Fruit fly (Drosophila melanogaster): Measurements from ENCODE around the gene Gr93b.
A peak's percentile ranks its signal among the peaks of the same experiment; 100 is the strongest.

Gr93b gene

DNA sequence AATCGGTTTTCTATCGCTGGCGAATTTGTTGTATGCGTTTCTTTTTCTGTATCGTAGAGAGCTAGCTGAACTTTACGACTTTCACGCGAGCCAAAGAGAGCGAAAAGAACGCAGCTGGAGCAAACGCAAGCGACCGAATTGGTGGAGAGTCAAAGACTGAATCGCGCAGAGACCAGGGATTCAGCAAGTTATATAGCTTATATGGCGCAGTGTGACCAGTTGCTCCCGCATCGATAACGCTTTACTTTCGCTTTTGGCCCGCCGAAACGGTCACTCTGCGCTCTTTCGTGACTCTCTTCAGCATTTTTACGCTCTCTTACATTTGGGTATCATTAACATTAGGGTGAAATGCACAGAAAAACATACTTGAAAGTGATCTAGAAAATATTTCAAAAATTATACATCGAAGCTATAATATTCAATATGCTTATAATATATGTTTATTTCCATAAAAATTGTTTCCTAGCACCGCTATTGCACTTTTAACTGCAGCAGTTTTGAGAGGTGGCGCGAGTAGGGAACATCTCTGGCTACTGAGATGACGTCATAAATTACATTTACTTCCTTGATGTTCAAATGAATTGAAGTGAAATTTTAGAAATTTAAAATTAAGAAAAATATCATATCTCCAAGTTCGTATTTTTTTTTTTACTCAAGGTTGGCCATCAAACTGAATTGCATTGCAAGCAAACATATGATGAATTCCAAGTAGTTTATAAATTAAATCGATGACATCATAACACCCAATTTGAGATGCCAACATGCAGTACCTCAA is 12.7 kb upstream of the Gr93b start, which contains the start of gene glec (continued):
- no peak for TF ChIP-seq CG15269 (tag; optimal IDR thresholded peaks at IDR 0.05)
- TF ChIP-seq kay (GFP tag; optimal IDR thresholded peaks at IDR 0.05): peak; percentile 33
- no peak for TF ChIP-seq br (optimal IDR thresholded peaks at IDR 0.05)
- TF ChIP-seq CG17186 (GFP tag; optimal IDR thresholded peaks at IDR 0.05): no peak
- TF ChIP-seq HLH54F (GFP tag; optimal IDR thresholded peaks at IDR 0.05): peak; percentile 14
- TF ChIP-seq cato (GFP tag; optimal IDR thresholded peaks at IDR 0.05; ENCODE audit: borderline replicate concordance): no peak
- no peak for TF ChIP-seq hth (optimal IDR thresholded peaks at IDR 0.05)
- peak; percentile 29 for TF ChIP-seq CG17829 (tag; optimal IDR thresholded peaks at IDR 0.05)
- TF ChIP-seq wdn (GFP tag; IDR thresholded peaks at IDR 0.05): no peak
- TF ChIP-seq CG18599 (GFP tag; optimal IDR thresholded peaks at IDR 0.05): no peak
- TF ChIP-seq CG31441 (GFP tag; IDR thresholded peaks at IDR 0.05): peak; percentile 28; the same call in 1 of the 2 replicates
- no peak for TF ChIP-seq CG3838 (GFP tag; optimal IDR thresholded peaks at IDR 0.05)
- TF ChIP-seq tgo (GFP tag; IDR thresholded peaks at IDR 0.05): 0 out of 3 replicates have a peak, but pooled peaks have one; percentile 31
- no peak for TF ChIP-seq ham (GFP tag; IDR thresholded peaks at IDR 0.05)
- TF ChIP-seq CG10147 (GFP tag; optimal IDR thresholded peaks at IDR 0.05): no peak
- TF ChIP-seq CG13424 (tag; optimal IDR thresholded peaks at IDR 0.05): peak; percentile 51
- TF ChIP-seq CG42726 (GFP tag; IDR thresholded peaks at IDR 0.05; ENCODE audit: partially characterized antibody): peak; percentile 91
- TF ChIP-seq CG33557 (GFP tag; optimal IDR thresholded peaks at IDR 0.05): peak; percentile 37
- no peak for TF ChIP-seq gt (GFP tag; IDR thresholded peaks at IDR 0.05)
- peak; percentile 86 for TF ChIP-seq NC2α (GFP tag; optimal IDR thresholded peaks at IDR 0.05)
- TF ChIP-seq dan (GFP tag; IDR thresholded peaks at IDR 0.05): no peak
- TF ChIP-seq exex (tag; optimal IDR thresholded peaks at IDR 0.05): peak; percentile 2
- TF ChIP-seq CG8944 (GFP tag; optimal IDR thresholded peaks at IDR 0.05): peak; percentile 10
- TF ChIP-seq CG17568 (GFP tag; optimal IDR thresholded peaks at IDR 0.05): no peak
- TF ChIP-seq zfh2 (GFP tag; optimal IDR thresholded peaks at IDR 0.05): no peak
- TF ChIP-seq YL-1 (GFP tag; optimal IDR thresholded peaks at IDR 0.05): peak; percentile 38
- TF ChIP-seq gsb-n (tag; optimal IDR thresholded peaks at IDR 0.05): peak; percentile 32
- peak; percentile 6; the same call in 1 of the 3 replicates for TF ChIP-seq CG6175 (GFP tag; IDR thresholded peaks at IDR 0.05)
- peak; percentile 16; the same call in 1 of the 2 replicates for TF ChIP-seq Atf6 (GFP tag; IDR thresholded peaks at IDR 0.05)
- no peak for TF ChIP-seq emc (GFP tag; optimal IDR thresholded peaks at IDR 0.05)
- peak; percentile 19 to 31 for TF ChIP-seq dpn (GFP tag; optimal IDR thresholded peaks at IDR 0.05)
- TF ChIP-seq CG11504 (tag; optimal IDR thresholded peaks at IDR 0.05): peak; percentile 11
- peak in 1 of 2 experiments; percentile 17 for TF ChIP-seq Eip74EF (GFP tag; optimal IDR thresholded peaks at IDR 0.05)
- no peak for TF ChIP-seq pan (optimal IDR thresholded peaks at IDR 0.05)
- TF ChIP-seq pan (GFP tag; optimal IDR thresholded peaks at IDR 0.05 in 1 of 2, IDR thresholded peaks at IDR 0.05 in 1 of 2): peak in 1 of 2 experiments; percentile 59
- no peak for TF ChIP-seq Hr39 (optimal IDR thresholded peaks at IDR 0.05)
- TF ChIP-seq so (GFP tag; IDR thresholded peaks at IDR 0.05): peak; percentile 59; the same call in 1 of the 3 replicates
- peak; percentile 88 for TF ChIP-seq Tbp (GFP tag; optimal IDR thresholded peaks at IDR 0.05)
- TF ChIP-seq otp (GFP tag; IDR thresholded peaks at IDR 0.05): peak; percentile 73; the same call in 2 of the 3 replicates
- TF ChIP-seq gro (GFP tag; optimal IDR thresholded peaks at IDR 0.05): peak; percentile 55
- peak; percentile 34; the same call in 1 of the 2 replicates for TF ChIP-seq Rfx (GFP tag; IDR thresholded peaks at IDR 0.05)
- TF ChIP-seq Aef1 (GFP tag; IDR thresholded peaks at IDR 0.05): no peak
- peak; percentile 63 for TF ChIP-seq lab (GFP tag; optimal IDR thresholded peaks at IDR 0.05)
- TF ChIP-seq Dref (GFP tag; IDR thresholded peaks at IDR 0.05): no peak
- TF ChIP-seq NFAT (GFP tag; IDR thresholded peaks at IDR 0.05): peak; percentile 71
- TF ChIP-seq rib (GFP tag; IDR thresholded peaks at IDR 0.05): peak; percentile 75
- TF ChIP-seq Ada2b (GFP tag; IDR thresholded peaks at IDR 0.05): 0 out of 2 replicates have a peak, but pooled peaks have one; percentile 4
- TF ChIP-seq gem (tag; optimal IDR thresholded peaks at IDR 0.05): peak; percentile 66
- no peak for TF ChIP-seq CG10366 (GFP tag; IDR thresholded peaks at IDR 0.05)
- TF ChIP-seq chm (GFP tag; IDR thresholded peaks at IDR 0.05): peak; percentile 96
